Fruit fly (Drosophila melanogaster): ENCODE data around the gene PIG-Wa.

dm6 chr2L:2371406-2372111, 11.4 kb upstream of the PIG-Wa start, which contains the start of gene CG3597:
- TF ChIP-seq CG3032 (tag; optimal IDR thresholded peaks at IDR 0.05) (no peak), CG1621 (tag; optimal IDR thresholded peaks at IDR 0.05) (no peak), svp (GFP tag) (peak; percentile 73)

Data from whole organism, prepupa.